Worm (Caenorhabditis elegans) whole organism, young adult: ENCODE measurements around the gene F14H12.2.

Source experiments
- B0019.2 ChIP-seq: fragments of 200-800 bp; sonication (Bioruptor generic); conservative IDR thresholded peaks from 2 replicates; pipeline ENCODE4 v1.3.6; 2022; ENCODE audit warnings: missing genetic modification reagents, missing genetic modification characterization, missing compliant biosample characterization
- F33H1.4 ChIP-seq: fragments of 200-800 bp; sonication (Bioruptor generic); IDR thresholded peaks from 2 replicates; pipeline ENCODE4 v1.3.6; 2022; ENCODE audit warnings: missing genetic modification reagents, missing genetic modification characterization, missing compliant biosample characterization
- F39B2.1 ChIP-seq: fragments of 200-800 bp; sonication (Bioruptor generic); IDR thresholded peaks from 2 replicates; pipeline ENCODE4 v1.3.6; 2022; ENCODE audit warnings: missing genetic modification reagents, missing genetic modification characterization, missing compliant biosample characterization
- F52B5.7 ChIP-seq: sonication (generic microtip); optimal IDR thresholded peaks from 2 replicates; lab custom pipeline; 2016; ENCODE audit warnings: mild to moderate bottlenecking, missing genetic modification characterization, missing compliant biosample characterization
- F55B11.4 ChIP-seq: sonication (generic microtip); optimal IDR thresholded peaks from 2 replicates; lab custom pipeline; 2016; ENCODE audit warnings: missing compliant biosample characterization, missing genetic modification characterization, borderline replicate concordance; ENCODE audit not compliant: insufficient read depth
- F57A8.1 ChIP-seq: fragments of 200-800 bp; sonication (Bioruptor generic); optimal IDR thresholded peaks from 2 replicates; lab custom pipeline; 2018; ENCODE audit warnings: mild to moderate bottlenecking, missing genetic modification characterization, moderate library complexity, missing compliant biosample characterization
- K11D2.4 ChIP-seq: fragments of 200-800 bp; sonication (Bioruptor generic); IDR thresholded peaks from 2 replicates; pipeline ENCODE4 v1.3.6; 2022; ENCODE audit warnings: missing genetic modification reagents, missing genetic modification characterization, missing compliant biosample characterization
- K12H6.12 ChIP-seq: fragments of 200-800 bp; sonication (Bioruptor generic); optimal IDR thresholded peaks from 2 replicates; lab custom pipeline; 2018; ENCODE audit warnings: mild to moderate bottlenecking, missing genetic modification characterization, missing compliant biosample characterization
- T07F8.4 ChIP-seq: sonication (generic microtip); optimal IDR thresholded peaks from 2 replicates; lab custom pipeline; 2016; ENCODE audit warnings: mild to moderate bottlenecking, missing genetic modification characterization, moderate library complexity, missing compliant biosample characterization
- Y56A3A.18 ChIP-seq: fragments of 200-800 bp; sonication (Bioruptor generic); IDR thresholded peaks from 2 replicates; pipeline ENCODE4 v1.3.6; 2022; ENCODE audit warnings: missing genetic modification reagents, missing genetic modification characterization, missing compliant biosample characterization
- Y79H2A.3 ChIP-seq: fragments of 200-800 bp; sonication (Bioruptor generic); conservative IDR thresholded peaks from 2 replicates; pipeline ENCODE4 v1.3.6; 2022; ENCODE audit warnings: missing genetic modification reagents, missing genetic modification characterization, missing compliant biosample characterization
- ZK185.1 ChIP-seq: sonication (generic microtip); optimal IDR thresholded peaks from 2 replicates; lab custom pipeline; 2016; ENCODE audit warnings: mild to moderate bottlenecking, missing genetic modification characterization, missing compliant biosample characterization; ENCODE audit not compliant: poor library complexity, severe bottlenecking
- ama-1 ChIP-seq, 3 experiments: fragments of 150-350 bp in 1 of 3; sonication (generic microtip) in 2 of 3; optimal IDR thresholded peaks; 2 replicates each; lab custom pipeline; 2014 to 2018; ENCODE audit warnings: missing biosample characterization in 2 of 3, missing genetic modification characterization in 2 of 3, missing genetic modification reagents in 2 of 3
- atf-7 ChIP-seq: sonication (generic microtip); optimal IDR thresholded peaks from 2 replicates; lab custom pipeline; 2017; ENCODE audit warnings: mild to moderate bottlenecking, missing genetic modification characterization, missing compliant biosample characterization
- athp-1 ChIP-seq: sonication (generic microtip); optimal IDR thresholded peaks from 2 replicates; lab custom pipeline; 2017; ENCODE audit warnings: mild to moderate bottlenecking, missing genetic modification characterization, missing compliant biosample characterization
- attf-6 ChIP-seq: fragments of 200-800 bp; sonication (Bioruptor generic); IDR thresholded peaks from 2 replicates; pipeline ENCODE4 v1.3.6; 2022; ENCODE audit warnings: missing genetic modification reagents, missing genetic modification characterization, missing compliant biosample characterization
- bed-2 ChIP-seq: fragments of 200-800 bp; sonication (Bioruptor generic); IDR thresholded peaks from 2 replicates; pipeline ENCODE4 v1.3.6; 2022; ENCODE audit warnings: missing genetic modification reagents, missing genetic modification characterization, missing compliant biosample characterization
- cebp-2 ChIP-seq: fragments of 200-800 bp; sonication (Bioruptor generic); IDR thresholded peaks from 2 replicates; pipeline ENCODE4 v1.3.6; 2022; ENCODE audit warnings: missing genetic modification characterization, missing compliant biosample characterization
- ceh-100 ChIP-seq: fragments of 200-800 bp; sonication (Bioruptor generic); IDR thresholded peaks from 2 replicates; pipeline ENCODE4 v1.3.6; 2022; ENCODE audit warnings: missing genetic modification reagents, missing genetic modification characterization, missing compliant biosample characterization
- ceh-58 ChIP-seq: fragments of 200-800 bp; sonication (Bioruptor generic); IDR thresholded peaks from 2 replicates; pipeline ENCODE4 v1.3.6; 2022; ENCODE audit warnings: missing genetic modification characterization, missing compliant biosample characterization
- ceh-79 ChIP-seq: sonication (generic microtip); optimal IDR thresholded peaks from 2 replicates; lab custom pipeline; 2017; ENCODE audit warnings: mild to moderate bottlenecking, missing genetic modification characterization, missing compliant biosample characterization
- dpff-1 ChIP-seq: sonication (generic microtip); optimal IDR thresholded peaks from 2 replicates; lab custom pipeline; 2017; ENCODE audit warnings: mild to moderate bottlenecking, missing genetic modification characterization, missing compliant biosample characterization
- dpl-1 ChIP-seq: fragments of 150-350 bp; optimal IDR thresholded peaks from 2 replicates; lab custom pipeline; 2014; ENCODE audit warnings: missing biosample characterization, missing genetic modification reagents, missing genetic modification characterization
- egrh-3 ChIP-seq: fragments of 200-800 bp; sonication (Bioruptor generic); IDR thresholded peaks from 2 replicates; pipeline ENCODE4 v1.3.6; 2022; ENCODE audit warnings: missing genetic modification reagents, missing genetic modification characterization, missing compliant biosample characterization
- let-607 ChIP-seq, 2 experiments: fragments of 200-800 bp in 1 of 2; sonication (Bioruptor generic) in 1 of 2; sonication (generic microtip) in 1 of 2; optimal IDR thresholded peaks; 2 replicates each; lab custom pipeline; 2016 to 2018; ENCODE audit warnings: mild to moderate bottlenecking in 2 of 2, missing compliant biosample characterization in 2 of 2, missing genetic modification characterization in 2 of 2, moderate library complexity in 2 of 2, missing genotype in 1 of 2
- lin-40 ChIP-seq: sonication (generic microtip); optimal IDR thresholded peaks from 2 replicates; lab custom pipeline; 2016; ENCODE audit warnings: missing genetic modification characterization, mild to moderate bottlenecking, missing compliant biosample characterization, missing genotype, missing genetic modification reagents
- lir-1 ChIP-seq: fragments of 200-800 bp; sonication (Bioruptor generic); conservative IDR thresholded peaks from 2 replicates; pipeline ENCODE4 v1.3.6; 2022; ENCODE audit warnings: missing genetic modification reagents, missing genetic modification characterization, missing compliant biosample characterization
- madf-8 ChIP-seq: fragments of 200-800 bp; sonication (Bioruptor generic); conservative IDR thresholded peaks from 2 replicates; pipeline ENCODE4 v1.3.6; 2022; ENCODE audit warnings: missing genetic modification reagents, missing genetic modification characterization, missing compliant biosample characterization
- nfyb-1 ChIP-seq: fragments of 200-800 bp; sonication (Bioruptor generic); IDR thresholded peaks from 2 replicates; pipeline ENCODE4 v1.3.6; 2022; ENCODE audit warnings: missing genetic modification reagents, missing genetic modification characterization, missing compliant biosample characterization
- nhr-120 ChIP-seq: fragments of 200-800 bp; sonication (Bioruptor generic); IDR thresholded peaks from 2 replicates; pipeline ENCODE4 v1.3.6; 2022; ENCODE audit warnings: missing genetic modification characterization, missing compliant biosample characterization
- nhr-27 ChIP-seq: fragments of 200-800 bp; sonication (Bioruptor generic); optimal IDR thresholded peaks from 2 replicates; lab custom pipeline; 2018; ENCODE audit warnings: mild to moderate bottlenecking, missing genetic modification characterization, moderate library complexity, missing compliant biosample characterization
- pbrm-1 ChIP-seq: fragments of 200-800 bp; sonication (Bioruptor generic); IDR thresholded peaks from 2 replicates; pipeline ENCODE4 v1.3.6; 2022; ENCODE audit warnings: missing genetic modification reagents, missing genetic modification characterization, missing compliant biosample characterization
- pha-4 ChIP-seq: fragments of 150-350 bp; sonication (generic microtip); optimal IDR thresholded peaks from 2 replicates; lab custom pipeline; 2014; ENCODE audit warnings: missing biosample characterization, missing genetic modification reagents, missing genetic modification characterization
- rec-8 ChIP-seq, 2 experiments: sonication (generic microtip); optimal IDR thresholded peaks; 2 replicates each; lab custom pipeline; 2016; ENCODE audit warnings: mild to moderate bottlenecking in 2 of 2, missing genetic modification characterization in 2 of 2, missing genetic modification reagents in 2 of 2, missing genotype in 2 of 2, missing biosample characterization in 1 of 2, missing compliant biosample characterization in 1 of 2, moderate library complexity in 1 of 2
- rpc-1 ChIP-seq, 2 experiments: fragments of 150-350 bp in 1 of 2; sonication (generic microtip) in 1 of 2; optimal IDR thresholded peaks; 2 replicates each; lab custom pipeline; 2014 to 2018; ENCODE audit warnings: missing biosample characterization in 1 of 2, missing genetic modification characterization in 1 of 2, missing genetic modification reagents in 1 of 2, missing genotype in 1 of 2
- sptf-2 ChIP-seq: fragments of 200-800 bp; sonication (Bioruptor generic); optimal IDR thresholded peaks from 2 replicates; lab custom pipeline; 2018; ENCODE audit warnings: mild to moderate bottlenecking, missing genetic modification characterization, missing compliant biosample characterization
- xnd-1 ChIP-seq: sonication (generic microtip); optimal IDR thresholded peaks from 2 replicates; lab custom pipeline; 2016; ENCODE audit warnings: missing genotype, missing genetic modification reagents, missing genetic modification characterization, missing compliant biosample characterization
- ztf-6 ChIP-seq: fragments of 200-800 bp; sonication (Bioruptor generic); IDR thresholded peaks from 2 replicates; pipeline ENCODE4 v1.3.6; 2022; ENCODE audit warnings: missing genetic modification reagents, missing genetic modification characterization, missing compliant biosample characterization

F14H12.2 gene

DNA sequence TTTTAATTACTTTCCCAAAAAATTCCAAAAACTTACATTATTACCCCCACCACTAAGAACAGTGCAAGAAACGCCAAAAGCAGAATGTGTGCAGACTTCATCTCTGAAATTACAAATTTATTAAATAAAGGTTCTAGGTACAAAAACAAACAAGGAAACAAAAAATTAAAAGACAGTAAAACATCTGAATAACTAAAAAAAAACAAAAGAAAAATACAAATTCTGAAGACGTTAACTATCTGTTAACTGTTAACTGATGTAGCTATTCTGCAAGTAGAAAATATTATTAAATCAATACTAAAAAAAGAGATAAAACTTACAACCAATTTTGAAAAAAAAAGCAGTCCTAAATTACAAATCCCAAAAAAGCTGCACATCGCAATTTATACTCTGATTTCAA lies 21.1 kb downstream of the F14H12.2 start, which contains the start of gene R160.13:
Gene R160.13 (minus strand): TSS at position 101 of the 400 bp plus-strand sequence.
- TF ChIP-seq rec-8 (tag; optimal IDR thresholded peaks at IDR 0.05; lab: Kevin White, UChicago): no peak
- TF ChIP-seq madf-8 (GFP tag; lab: Robert Waterston, UW): no peak
- TF ChIP-seq pbrm-1: no peak
- TF ChIP-seq Y56A3A.18 (GFP tag; lab: Robert Waterston, UW): no peak
- no peak for TF ChIP-seq ztf-6
- TF ChIP-seq nhr-120: no peak
- TF ChIP-seq egrh-3: no peak
- no peak for TF ChIP-seq rpc-1 (optimal IDR thresholded peaks at IDR 0.05; lab: Kevin White, UChicago)
- no peak for TF ChIP-seq rpc-1 (tag; optimal IDR thresholded peaks at IDR 0.05; lab: Kevin White, UChicago)
- TF ChIP-seq atf-7: no peak
- no peak for TF ChIP-seq F55B11.4 (tag; lab: Kevin White, UChicago)
- no peak for TF ChIP-seq athp-1
- TF ChIP-seq ZK185.1 (tag; lab: Kevin White, UChicago): no peak
- TF ChIP-seq ama-1 (optimal IDR thresholded peaks at IDR 0.05; lab: Kevin White, UChicago): no peak
- TF ChIP-seq ama-1 (GFP tag; optimal IDR thresholded peaks at IDR 0.05; lab: Kevin White, UChicago): no peak
- no peak for TF ChIP-seq F33H1.4 (GFP tag; lab: Robert Waterston, UW)
- TF ChIP-seq F57A8.1 (GFP tag; lab: Kevin White, UChicago): no peak
- TF ChIP-seq bed-2 (GFP tag; lab: Robert Waterston, UW): no peak
- no peak for TF ChIP-seq lin-40 (tag; lab: Kevin White, UChicago)
- TF ChIP-seq K12H6.12 (tag; lab: Kevin White, UChicago): no peak
- TF ChIP-seq nhr-27 (tag; lab: Kevin White, UChicago): no peak

ce11 chrX:4371988-4372387 lies 21.7 kb downstream of the F14H12.2 start, which contains the start of gene R160.14:
Gene R160.14, minus strand, starts transcription at chrX:4372088.
- TF ChIP-seq lir-1 (GFP tag; lab: Robert Waterston, UW): no peak
- TF ChIP-seq B0019.2 (GFP tag; lab: Robert Waterston, UW): no peak

- TF ChIP-seq F52B5.7 (tag; lab: Kevin White, UChicago): no peak
- TF ChIP-seq ceh-79 (tag; lab: Kevin White, UChicago): no peak
- no peak for TF ChIP-seq dpl-1 (GFP tag; lab: Kevin White, UChicago)
- TF ChIP-seq lin-40 (tag; lab: Kevin White, UChicago): no peak
- TF ChIP-seq attf-6 (GFP tag; lab: Robert Waterston, UW): no peak
- no peak for TF ChIP-seq nfyb-1 (GFP tag; lab: Robert Waterston, UW)
- no peak for TF ChIP-seq ceh-58 (GFP tag; lab: Robert Waterston, UW)
- no peak for TF ChIP-seq dpff-1
- TF ChIP-seq F55B11.4 (tag; lab: Kevin White, UChicago): no peak
- no peak for TF ChIP-seq let-607 (tag; optimal IDR thresholded peaks at IDR 0.05; lab: Kevin White, UChicago)
- no peak for TF ChIP-seq K11D2.4 (GFP tag; lab: Robert Waterston, UW)
- TF ChIP-seq ceh-100 (GFP tag; lab: Robert Waterston, UW): no peak
- TF ChIP-seq xnd-1 (tag; lab: Kevin White, UChicago): no peak
- no peak for TF ChIP-seq sptf-2 (GFP tag; lab: Kevin White, UChicago)
- TF ChIP-seq T07F8.4: no peak
- no peak for TF ChIP-seq pha-4
- no peak for TF ChIP-seq F39B2.1 (GFP tag; lab: Robert Waterston, UW)
- no peak for TF ChIP-seq cebp-2 (GFP tag; lab: Robert Waterston, UW)
- no peak for TF ChIP-seq Y79H2A.3 (GFP tag; lab: Robert Waterston, UW)
These were observed 22.8 kb downstream of the F14H12.2 start, which contains the start of gene R160.6 for ce11 chrX:4373123-4373522. Gene R160.6, minus strand, starts transcription at chrX:4373223.
